Worm (Caenorhabditis elegans): ENCODE results near the gene dlc-3.

The dlc-3 gene

DNA sequence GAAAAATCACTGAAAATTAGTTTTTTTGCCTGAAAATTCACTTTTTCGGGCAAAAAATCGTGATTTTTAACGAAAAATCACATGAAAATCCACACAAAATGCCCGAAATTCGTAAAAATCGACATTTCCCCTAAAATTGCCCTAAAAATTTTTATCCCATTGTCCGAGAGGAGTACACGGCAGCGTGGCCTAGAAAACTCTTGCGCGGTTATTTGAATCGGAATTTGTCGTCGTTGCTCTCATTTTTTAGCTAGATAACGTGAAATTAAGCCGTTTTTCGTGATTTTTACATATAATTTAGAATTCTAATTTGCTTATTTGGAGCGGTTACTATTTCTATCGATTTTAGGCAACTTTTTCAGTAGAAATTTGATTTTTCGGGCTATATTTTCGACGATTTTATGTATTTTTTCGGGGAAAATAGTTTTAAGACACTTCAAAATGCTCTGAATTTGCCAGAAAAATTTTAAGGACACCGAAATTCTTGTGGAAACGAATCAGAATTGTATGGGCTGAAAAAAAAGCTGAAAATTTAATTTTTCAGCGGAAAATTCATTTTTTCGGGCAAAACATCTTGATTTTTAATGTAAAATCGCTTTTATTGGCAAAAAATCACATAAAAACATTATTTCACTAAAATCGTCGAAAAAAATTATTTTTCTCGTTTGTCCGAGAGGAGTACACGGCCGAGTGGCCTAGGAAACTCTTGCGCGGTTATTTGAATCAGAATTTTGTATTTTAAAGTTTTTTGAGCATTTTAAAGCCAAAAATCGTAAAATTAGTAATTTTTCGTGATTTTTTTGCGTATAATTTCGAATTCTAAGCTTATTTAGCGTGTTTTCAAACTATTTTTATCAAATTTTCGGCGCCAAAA, 16.7 kb upstream of the dlc-3 start (continued):
- TF ChIP-seq nhr-27 (tag; optimal IDR thresholded peaks at IDR 0.05) (peak; percentile 25), egl-18 (GFP tag; IDR thresholded peaks at IDR 0.05) (0 out of 2 replicates have a peak, but pooled peaks have one; percentile 51), ztf-6 (GFP tag; IDR thresholded peaks at IDR 0.05) (peak; percentile 52; the same call in 1 of the 2 replicates), Y79H2A.3 (GFP tag; conservative IDR thresholded peaks at IDR 0.05) (peak; percentile 84), nhr-80 (tag; optimal IDR thresholded peaks at IDR 0.05) (no peak), lin-54 (GFP tag; optimal IDR thresholded peaks at IDR 0.05) (peak; percentile 94), tbx-9 (tag; optimal IDR thresholded peaks at IDR 0.05; ENCODE audit: borderline replicate concordance) (no peak), lin-26 (GFP tag; IDR thresholded peaks at IDR 0.05) (no peak), tbp1 (GFP tag; optimal IDR thresholded peaks at IDR 0.05) (peak; percentile 76), zfh-2 (GFP tag; conservative IDR thresholded peaks at IDR 0.05) (no peak), lsl-1 (GFP tag; optimal IDR thresholded peaks at IDR 0.05) (peak; percentile 50), F55B11.4 (tag; optimal IDR thresholded peaks at IDR 0.05; ENCODE audit: borderline replicate concordance, insufficient read depth) (no peak), sdz-38 (tag; optimal IDR thresholded peaks at IDR 0.05) (no peak), bed-2 (GFP tag; IDR thresholded peaks at IDR 0.05) (peak; percentile 77; the same call in 1 of the 2 replicates), attf-3 (GFP tag; conservative IDR thresholded peaks at IDR 0.05) (peak; percentile 33; the same call in 1 of the 2 replicates), cebp-2 (GFP tag; IDR thresholded peaks at IDR 0.05) (no peak), mxl-1 (tag; optimal IDR thresholded peaks at IDR 0.05) (peak; percentile 46), lir-1 (GFP tag; conservative IDR thresholded peaks at IDR 0.05) (peak; percentile 85), hlh-26 (GFP tag; conservative IDR thresholded peaks at IDR 0.05) (no peak), repo-1 (tag; optimal IDR thresholded peaks at IDR 0.05) (peak; percentile 56), nhr-179 (tag; optimal IDR thresholded peaks at IDR 0.05) (no peak), F57C9.4 (tag; optimal IDR thresholded peaks at IDR 0.05) (peak; percentile 68), ztf-22 (GFP tag; optimal IDR thresholded peaks at IDR 0.05) (no peak), hlh-12 (tag; optimal IDR thresholded peaks at IDR 0.05) (no peak), unc-62 (GFP tag; optimal IDR thresholded peaks at IDR 0.05) (no peak), fkh-3 (tag; optimal IDR thresholded peaks at IDR 0.05) (no peak), Y95B8A.8 (GFP tag; IDR thresholded peaks at IDR 0.05) (peak; percentile 74; the same call in 1 of the 2 replicates), hmg-1.2 (GFP tag; IDR thresholded peaks at IDR 0.05) (peak; percentile 50), ztf-3 (GFP tag; optimal IDR thresholded peaks at IDR 0.05) (no peak), D2030.7 (GFP tag; IDR thresholded peaks at IDR 0.05) (peak; percentile 84), F49E8.2 (tag; optimal IDR thresholded peaks at IDR 0.05; ENCODE audit: insufficient read depth) (peak; percentile 79), dox-1 (GFP tag; IDR thresholded peaks at IDR 0.05) (peak; percentile 85), zim-3 (tag; optimal IDR thresholded peaks at IDR 0.05) (peak; percentile 76), lag-1 (GFP tag; IDR thresholded peaks at IDR 0.05) (no peak), rpc-1 (optimal IDR thresholded peaks at IDR 0.05) (no peak), rpc-1 (tag; optimal IDR thresholded peaks at IDR 0.05) (no peak), aptf-2 (GFP tag; conservative IDR thresholded peaks at IDR 0.05) (peak; percentile 74), ceh-91 (GFP tag; IDR thresholded peaks at IDR 0.05) (peak; percentile 75), hsf-1 (GFP tag; IDR thresholded peaks at IDR 0.05) (peak; percentile 62; the same call in 1 of the 2 replicates), K12H6.12 (tag; optimal IDR thresholded peaks at IDR 0.05) (peak; percentile 48), chd-7 (tag; optimal IDR thresholded peaks at IDR 0.05) (peak; percentile 29), attf-5 (GFP tag; optimal IDR thresholded peaks at IDR 0.05) (peak; percentile 58), madf-10 (tag; optimal IDR thresholded peaks at IDR 0.05) (peak; percentile 31), mel-28 (tag; optimal IDR thresholded peaks at IDR 0.05; ENCODE audit: borderline replicate concordance) (no peak), ama-1 (optimal IDR thresholded peaks at IDR 0.05) (no peak), ama-1 (GFP tag; optimal IDR thresholded peaks at IDR 0.05) (peak in 1 of 2 experiments; percentile 44), dpl-1 (GFP tag; optimal IDR thresholded peaks at IDR 0.05) (peak; percentile 75)
